Fruit fly (Drosophila melanogaster) whole organism, prepupa: Measurements from ENCODE around the gene siz.
A peak's percentile ranks its signal among the peaks of the same experiment; 100 is the strongest.

Source experiments
- CG3919 ChIP-seq: fragments of 200-800 bp; sonication (Bioruptor generic); optimal IDR thresholded peaks from 3 replicates; lab custom pipeline; 2016; ENCODE audit warnings: missing biosample characterization, missing genetic modification characterization
- Met ChIP-seq: fragments of 200-800 bp; sonication (Bioruptor generic); optimal IDR thresholded peaks from 3 replicates; lab custom pipeline; 2016; ENCODE audit warnings: missing biosample characterization, missing genetic modification characterization
- Smox ChIP-seq: fragments of 200-800 bp; sonication (Bioruptor generic); optimal IDR thresholded peaks from 3 replicates; lab custom pipeline; 2016; ENCODE audit warnings: missing biosample characterization, missing genetic modification characterization
- Sox102F ChIP-seq: fragments of 200-800 bp; sonication (Bioruptor generic); optimal IDR thresholded peaks from 2 replicates; lab custom pipeline; 2016; ENCODE audit warnings: missing biosample characterization, mild to moderate bottlenecking, missing genetic modification characterization
- pdm3 ChIP-seq: fragments of 200-800 bp; sonication (Bioruptor generic); optimal IDR thresholded peaks from 3 replicates; lab custom pipeline; 2016; ENCODE audit warnings: missing biosample characterization, missing genetic modification characterization

dm6 chr3L:21024965-21025833 lies 9.1 kb upstream of the siz start:
- peak; percentile 34 for TF ChIP-seq pdm3
- no peak for TF ChIP-seq Met
- peak; percentile 23 for TF ChIP-seq CG3919 (GFP tag; lab: Kevin White, UChicago)
- no peak for TF ChIP-seq Smox (GFP tag; lab: Kevin White, UChicago)
- TF ChIP-seq Sox102F (GFP tag; lab: Kevin White, UChicago) = no peak
